Worm (Caenorhabditis elegans) whole organism, midembryonic: ENCODE results near the gene Y79H2A.3.

Experiments used
- flt-1 ChIP-seq: fragments of 200-800 bp; sonication (Bioruptor generic); IDR thresholded peaks from 2 replicates; pipeline ENCODE4 v1.3.6; 2022; ENCODE audit warnings: missing genetic modification characterization, missing compliant biosample characterization
- ztf-29 ChIP-seq: fragments of 200-800 bp; sonication (Bioruptor generic); IDR thresholded peaks from 2 replicates; pipeline ENCODE4 v1.3.6; 2022; ENCODE audit warnings: missing genetic modification reagents, missing genetic modification characterization, missing compliant biosample characterization

- TF ChIP-seq flt-1 (GFP tag; lab: Robert Waterston, UW) (no peak), ztf-29 (GFP tag; lab: Robert Waterston, UW) (peak; percentile 66; the same call in 1 of the 2 replicates)
Measured at ce11 chrIII:12015183-12015582, 36.9 kb downstream of the Y79H2A.3 start.
